Fruit fly (Drosophila melanogaster) whole organism, embryonic: ENCODE measurements around the gene CG10651.
A peak's percentile ranks its signal among the peaks of the same experiment; 100 is the strongest.

Source experiments
- Antp ChIP-seq: fragments of 200-800 bp; sonication (Bioruptor generic); optimal IDR thresholded peaks from 3 replicates; lab custom pipeline; 2016; ENCODE audit warnings: missing biosample characterization, missing genetic modification characterization
- CG10321 ChIP-seq: fragments of 200-800 bp; sonication (Bioruptor generic); IDR thresholded peaks from 2 replicates; pipeline ENCODE4 v1.3.6; 2022; ENCODE audit warnings: missing biosample characterization, missing genetic modification characterization
- CG11247 ChIP-seq: fragments of 200-800 bp; sonication (Bioruptor generic); IDR thresholded peaks from 2 replicates; pipeline ENCODE4 v1.3.6; 2022; ENCODE audit warnings: missing biosample characterization, missing genetic modification characterization
- CG11398 ChIP-seq: fragments of 200-800 bp; sonication (Bioruptor generic); optimal IDR thresholded peaks from 2 replicates; lab custom pipeline; 2016; ENCODE audit warnings: missing biosample characterization, missing genetic modification characterization
- CG12219 ChIP-seq: fragments of 200-800 bp; sonication (Bioruptor generic); optimal IDR thresholded peaks from 3 replicates; lab custom pipeline; 2018; ENCODE audit warnings: missing biosample characterization, mild to moderate bottlenecking, missing genetic modification characterization
- CG12659 ChIP-seq: fragments of 200-800 bp; sonication (Bioruptor generic); optimal IDR thresholded peaks from 3 replicates; lab custom pipeline; 2017; ENCODE audit warnings: mild to moderate bottlenecking, missing biosample characterization, missing genetic modification reagents, missing genetic modification characterization
- CG14014 ChIP-seq: fragments of 200-800 bp; sonication (Bioruptor generic); IDR thresholded peaks from 2 replicates; pipeline ENCODE4 v1.3.6; 2022; ENCODE audit warnings: missing biosample characterization, missing genetic modification characterization
- CG15269 ChIP-seq: fragments of 200-800 bp; sonication (Bioruptor generic); optimal IDR thresholded peaks from 2 replicates; lab custom pipeline; 2018; ENCODE audit warnings: missing biosample characterization, mild to moderate bottlenecking, missing genetic modification characterization, moderate library complexity
- CG30431 ChIP-seq: fragments of 200-800 bp; sonication (Bioruptor generic); optimal IDR thresholded peaks from 2 replicates; lab custom pipeline; 2017; ENCODE audit warnings: missing biosample characterization, missing genetic modification characterization
- CG34376 ChIP-seq: fragments of 200-800 bp; sonication (Bioruptor generic); optimal IDR thresholded peaks from 2 replicates; lab custom pipeline; 2018; ENCODE audit warnings: missing biosample characterization, mild to moderate bottlenecking, missing genetic modification characterization
- CG3838 ChIP-seq: fragments of 200-800 bp; sonication (Bioruptor generic); optimal IDR thresholded peaks from 3 replicates; lab custom pipeline; 2016; ENCODE audit warnings: missing biosample characterization, missing genetic modification characterization
- CG43689 ChIP-seq: fragments of 200-800 bp; sonication (Bioruptor generic); IDR thresholded peaks from 2 replicates; pipeline ENCODE4 v1.3.6; 2022; ENCODE audit warnings: missing biosample characterization, missing genetic modification characterization
- CG6689 ChIP-seq: fragments of 200-800 bp; sonication (Bioruptor generic); IDR thresholded peaks from 2 replicates; pipeline ENCODE4 v1.3.6; 2022; ENCODE audit warnings: missing biosample characterization, missing genetic modification characterization
- CG7745 ChIP-seq: fragments of 200-800 bp; sonication (Bioruptor generic); optimal IDR thresholded peaks from 2 replicates; lab custom pipeline; 2018; ENCODE audit warnings: missing biosample characterization, mild to moderate bottlenecking, missing genetic modification characterization, moderate library complexity
- CG7786 ChIP-seq: fragments of 200-800 bp; sonication (Bioruptor generic); optimal IDR thresholded peaks from 2 replicates; lab custom pipeline; 2016; ENCODE audit warnings: missing biosample characterization, missing genetic modification characterization
- CG7839 ChIP-seq: fragments of 200-800 bp; sonication (Bioruptor generic); optimal IDR thresholded peaks from 3 replicates; lab custom pipeline; 2018; ENCODE audit warnings: missing biosample characterization, mild to moderate bottlenecking, missing genetic modification characterization, moderate library complexity
- CG8478 ChIP-seq: fragments of >200 bp; optimal IDR thresholded peaks from 2 replicates; lab custom pipeline; 2018
- CG9609 ChIP-seq: fragments of 200-800 bp; sonication (Bioruptor generic); optimal IDR thresholded peaks from 3 replicates; lab custom pipeline; 2016; ENCODE audit warnings: missing biosample characterization, missing genetic modification characterization
- Deaf1 ChIP-seq: fragments of 200-800 bp; optimal IDR thresholded peaks from 3 replicates; lab custom pipeline; 2019; ENCODE audit warnings: missing biosample characterization, mild to moderate bottlenecking, missing genetic modification characterization, moderate library complexity
- Dp ChIP-seq: fragments of 200-800 bp; sonication (Bioruptor generic); optimal IDR thresholded peaks from 2 replicates; lab custom pipeline; 2018; ENCODE audit warnings: missing biosample characterization, mild to moderate bottlenecking, missing genetic modification characterization, moderate library complexity
- Gug ChIP-seq: fragments of 200-800 bp; sonication (Bioruptor generic); IDR thresholded peaks from 4 replicates; pipeline ENCODE4 v1.3.6; 2022; ENCODE audit warnings: missing biosample characterization, missing genetic modification characterization
- HmgD ChIP-seq: fragments of 200-800 bp; sonication (Bioruptor generic); optimal IDR thresholded peaks from 3 replicates; lab custom pipeline; 2016; ENCODE audit warnings: missing biosample characterization, missing genetic modification characterization
- Hsf ChIP-seq: fragments of 200-800 bp; sonication (Bioruptor generic); optimal IDR thresholded peaks from 3 replicates; lab custom pipeline; 2016; ENCODE audit warnings: missing biosample characterization, missing genetic modification characterization
- Lim3 ChIP-seq: fragments of 200-800 bp; sonication (Bioruptor generic); IDR thresholded peaks from 2 replicates; pipeline ENCODE4 v1.3.6; 2022; ENCODE audit warnings: missing biosample characterization, missing genetic modification characterization
- Oli ChIP-seq: fragments of 200-800 bp; sonication (Bioruptor generic); optimal IDR thresholded peaks from 2 replicates; lab custom pipeline; 2018; ENCODE audit warnings: missing biosample characterization, mild to moderate bottlenecking, missing genetic modification characterization, moderate library complexity
- Ptx1 ChIP-seq: fragments of 200-800 bp; sonication (Bioruptor generic); IDR thresholded peaks from 2 replicates; pipeline ENCODE4 v1.3.6; 2022; ENCODE audit warnings: missing biosample characterization, missing genetic modification characterization
- Spps ChIP-seq: fragments of 200-800 bp; sonication (Bioruptor generic); optimal IDR thresholded peaks from 2 replicates; lab custom pipeline; 2018; ENCODE audit warnings: missing biosample characterization, mild to moderate bottlenecking, missing genetic modification characterization
- amos ChIP-seq: fragments of 200-800 bp; sonication (Bioruptor generic); IDR thresholded peaks from 2 replicates; pipeline ENCODE4 v1.3.6; 2022; ENCODE audit warnings: missing biosample characterization, missing genetic modification characterization; ENCODE audit not compliant: partially characterized antibody
- ara ChIP-seq: fragments of 200-800 bp; sonication (Bioruptor generic); IDR thresholded peaks from 2 replicates; pipeline ENCODE4 v1.3.6; 2022; ENCODE audit warnings: missing biosample characterization, missing genetic modification characterization
- ase ChIP-seq: fragments of 200-800 bp; sonication (Bioruptor generic); IDR thresholded peaks from 3 replicates; pipeline ENCODE4 v1.3.6; 2022; ENCODE audit warnings: missing biosample characterization, missing genetic modification characterization
- cas ChIP-seq: fragments of 200-800 bp; sonication (Bioruptor generic); IDR thresholded peaks from 2 replicates; pipeline ENCODE4 v1.3.6; 2022; ENCODE audit warnings: missing biosample characterization, missing genetic modification characterization
- crc ChIP-seq: fragments of 200-800 bp; sonication (Bioruptor generic); optimal IDR thresholded peaks from 2 replicates; lab custom pipeline; 2016; ENCODE audit warnings: missing biosample characterization, missing genetic modification characterization
- dmrt11E ChIP-seq: fragments of 200-800 bp; sonication (Bioruptor generic); optimal IDR thresholded peaks from 3 replicates; lab custom pipeline; 2018; ENCODE audit warnings: missing biosample characterization, mild to moderate bottlenecking, missing genetic modification characterization, moderate library complexity
- dmrt99B ChIP-seq: fragments of 200-800 bp; sonication (Bioruptor generic); optimal IDR thresholded peaks from 2 replicates; lab custom pipeline; 2018; ENCODE audit warnings: missing biosample characterization, mild to moderate bottlenecking, missing genetic modification characterization, moderate library complexity
- emc ChIP-seq: fragments of 200-800 bp; sonication (Bioruptor generic); optimal IDR thresholded peaks from 2 replicates; lab custom pipeline; 2016; ENCODE audit warnings: missing biosample characterization, missing genetic modification characterization
- en ChIP-seq: fragments of 200-800 bp; sonication (Bioruptor generic); optimal IDR thresholded peaks from 2 replicates; lab custom pipeline; 2016; ENCODE audit warnings: missing biosample characterization, missing genetic modification characterization
- eyg ChIP-seq: fragments of 200-800 bp; sonication (Bioruptor generic); optimal IDR thresholded peaks from 3 replicates; lab custom pipeline; 2016; ENCODE audit warnings: missing biosample characterization, missing genetic modification characterization
- fd64A ChIP-seq: fragments of 200-800 bp; sonication (Bioruptor generic); optimal IDR thresholded peaks from 3 replicates; lab custom pipeline; 2018; ENCODE audit warnings: missing biosample characterization, mild to moderate bottlenecking, missing genetic modification characterization
- fd96Cb ChIP-seq: fragments of 200-800 bp; sonication (Bioruptor generic); optimal IDR thresholded peaks from 2 replicates; lab custom pipeline; 2018; ENCODE audit warnings: missing biosample characterization, mild to moderate bottlenecking, missing genetic modification characterization, moderate library complexity
- grn ChIP-seq: fragments of 200-800 bp; sonication (Bioruptor generic); optimal IDR thresholded peaks from 3 replicates; lab custom pipeline; 2017; ENCODE audit warnings: missing biosample characterization, missing genetic modification characterization
- gro ChIP-seq: fragments of 200-800 bp; sonication (Bioruptor generic); optimal IDR thresholded peaks from 2 replicates; lab custom pipeline; 2016; ENCODE audit warnings: missing biosample characterization, missing genetic modification characterization
- lov ChIP-seq, 2 experiments: fragments of 200-800 bp in 1 of 2; fragments of >200 bp in 1 of 2; sonication (Bioruptor generic) in 1 of 2; IDR thresholded peaks in 1 of 2; optimal IDR thresholded peaks in 1 of 2; 2 replicates in 1 of 2; 3 replicates in 1 of 2; pipeline versions ENCODE4 v1.3.6 to Lab custom; 2017 to 2022; ENCODE audit warnings: missing biosample characterization in 1 of 2, missing genetic modification characterization in 1 of 2
- pum ChIP-seq: fragments of 200-800 bp; sonication (Bioruptor generic); optimal IDR thresholded peaks from 2 replicates; lab custom pipeline; 2016; ENCODE audit warnings: missing biosample characterization, missing genetic modification characterization
- ranshi ChIP-seq: fragments of 200-800 bp; sonication (Bioruptor generic); IDR thresholded peaks from 2 replicates; pipeline ENCODE4 v1.3.6; 2022; ENCODE audit warnings: missing biosample characterization, missing genetic modification characterization
- salm ChIP-seq: fragments of 200-800 bp; sonication (Bioruptor generic); optimal IDR thresholded peaks from 2 replicates; lab custom pipeline; 2018; ENCODE audit warnings: missing biosample characterization, mild to moderate bottlenecking, missing genetic modification characterization
- stc ChIP-seq: fragments of 200-800 bp; sonication (Bioruptor generic); IDR thresholded peaks from 2 replicates; pipeline ENCODE4 v1.3.6; 2022; ENCODE audit warnings: missing biosample characterization, missing genetic modification characterization
- tll ChIP-seq, 2 experiments: fragments of 200-800 bp in 1 of 2; fragments of >200 bp in 1 of 2; sonication (Bioruptor generic) in 1 of 2; optimal IDR thresholded peaks; 2 replicates each; lab custom pipeline; 2017 to 2019; ENCODE audit warnings: missing biosample characterization in 2 of 2, missing genetic modification characterization in 2 of 2, mild to moderate bottlenecking in 1 of 2, moderate library complexity in 1 of 2
- trh ChIP-seq: fragments of 200-800 bp; sonication (Bioruptor generic); optimal IDR thresholded peaks from 2 replicates; lab custom pipeline; 2016; ENCODE audit warnings: missing biosample characterization, missing genetic modification characterization
- ttk ChIP-seq: fragments of 200-800 bp; sonication (Bioruptor generic); IDR thresholded peaks from 2 replicates; pipeline ENCODE4 v2.1.2; 2022; ENCODE audit warnings: missing biosample characterization, missing genetic modification characterization
- vvl ChIP-seq: fragments of 200-800 bp; sonication (Bioruptor generic); IDR thresholded peaks from 2 replicates; pipeline ENCODE4 v1.3.6; 2022; ENCODE audit warnings: missing biosample characterization, missing genetic modification characterization
- zf30C ChIP-seq: fragments of 200-800 bp; sonication (Bioruptor generic); optimal IDR thresholded peaks from 3 replicates; lab custom pipeline; 2018; ENCODE audit warnings: missing biosample characterization, mild to moderate bottlenecking, missing genetic modification characterization

Gene CG10651

dm6 chr2L:20097105-20097631 is 37.6 kb downstream of the CG10651 start, which contains the start of the genes mRpS18B and Kua (continued):
- TF ChIP-seq en (GFP tag; lab: Kevin White, UChicago), result no peak
- no peak for TF ChIP-seq ara
- 0 out of 2 replicates have a peak, but pooled peaks have one; percentile 35 for TF ChIP-seq ttk (GFP tag; lab: Robert Waterston, UW)
- no peak for TF ChIP-seq emc
- TF ChIP-seq amos (GFP tag; lab: Robert Waterston, UW), result peak; percentile 66
- TF ChIP-seq CG11247 (GFP tag; lab: Robert Waterston, UW), result peak; percentile 39; the same call in 1 of the 2 replicates
- TF ChIP-seq CG43689 (GFP tag; lab: Robert Waterston, UW), result no peak
- peak; percentile 23; the same call in 1 of the 2 replicates for TF ChIP-seq stc (GFP tag; lab: Robert Waterston, UW)
- no peak for TF ChIP-seq CG12219 (GFP tag; lab: Kevin White, UChicago)
- TF ChIP-seq fd96Cb (tag; lab: Kevin White, UChicago), result peak; percentile 51
- TF ChIP-seq CG6689 (GFP tag; lab: Robert Waterston, UW), result peak; percentile 62
- TF ChIP-seq trh (GFP tag; lab: Kevin White, UChicago), result no peak
- TF ChIP-seq CG7745 (tag; lab: Kevin White, UChicago), result no peak
- TF ChIP-seq dmrt11E (tag; lab: Kevin White, UChicago), result peak; percentile 58
- no peak for TF ChIP-seq CG10321 (GFP tag; lab: Robert Waterston, UW)
- peak; percentile 69 for TF ChIP-seq CG7839 (tag; lab: Kevin White, UChicago)
- TF ChIP-seq fd64A (GFP tag; lab: Kevin White, UChicago), result no peak
- no peak for TF ChIP-seq salm (tag; lab: Kevin White, UChicago)
- TF ChIP-seq lov (optimal IDR thresholded peaks at IDR 0.05; lab: Kevin White, UChicago), result no peak
- TF ChIP-seq lov (GFP tag; IDR thresholded peaks at IDR 0.05; lab: Robert Waterston, UW), result no peak
- TF ChIP-seq CG9609 (GFP tag; lab: Kevin White, UChicago), result no peak
- TF ChIP-seq Deaf1, result no peak
- peak; percentile 43 for TF ChIP-seq CG34376 (GFP tag; lab: Kevin White, UChicago)
- TF ChIP-seq Dp, result peak; percentile 2
- TF ChIP-seq CG7786 (GFP tag; lab: Kevin White, UChicago), result no peak
- TF ChIP-seq pum (GFP tag; lab: Kevin White, UChicago), result no peak
- peak; percentile 64 for TF ChIP-seq CG15269 (tag; lab: Kevin White, UChicago)
- TF ChIP-seq eyg (GFP tag; lab: Kevin White, UChicago), result no peak
- TF ChIP-seq crc (GFP tag; lab: Kevin White, UChicago), result no peak
- TF ChIP-seq CG12659 (GFP tag; lab: Kevin White, UChicago), result peak; percentile 67
- no peak for TF ChIP-seq zf30C (GFP tag; lab: Kevin White, UChicago)
- no peak for TF ChIP-seq Antp (GFP tag; lab: Kevin White, UChicago)
- TF ChIP-seq vvl (GFP tag; lab: Robert Waterston, UW), result peak; percentile 65
- no peak for TF ChIP-seq tll (GFP tag; optimal IDR thresholded peaks at IDR 0.05; lab: Kevin White, UChicago)
- no peak for TF ChIP-seq CG11398 (GFP tag; lab: Kevin White, UChicago)
- TF ChIP-seq cas (GFP tag; lab: Robert Waterston, UW), result no peak
- no peak for TF ChIP-seq ase (GFP tag; lab: Robert Waterston, UW)
- TF ChIP-seq Spps (tag; lab: Kevin White, UChicago), result no peak
- TF ChIP-seq Hsf (GFP tag; lab: Kevin White, UChicago), result peak; percentile 53
- no peak for TF ChIP-seq Lim3 (GFP tag; lab: Robert Waterston, UW)
- TF ChIP-seq Ptx1 (GFP tag; lab: Robert Waterston, UW), result peak; percentile 74
- no peak for TF ChIP-seq CG30431 (GFP tag; lab: Kevin White, UChicago)
- TF ChIP-seq ranshi (GFP tag; lab: Robert Waterston, UW), result peak; percentile 57; the same call in 1 of the 2 replicates
- peak; percentile 66 for TF ChIP-seq CG14014
- TF ChIP-seq grn (GFP tag; lab: Kevin White, UChicago), result no peak
- TF ChIP-seq Gug (GFP tag; lab: Robert Waterston, UW), result no peak; the same call in 3 of the 4 replicates
- TF ChIP-seq CG8478 (lab: Kevin White, UChicago), result no peak
- no peak for TF ChIP-seq HmgD
- TF ChIP-seq gro (GFP tag; lab: Kevin White, UChicago), result no peak
- peak; percentile 34 for TF ChIP-seq Oli (tag; lab: Kevin White, UChicago)
- no peak for TF ChIP-seq CG3838
- peak; percentile 62 for TF ChIP-seq dmrt99B (tag; lab: Kevin White, UChicago)
